Worm (Caenorhabditis elegans): ENCODE measurements around the gene F55C9.15.
A peak's percentile ranks its signal among the peaks of the same experiment; 100 is the strongest.

The F55C9.15 gene

DNA sequence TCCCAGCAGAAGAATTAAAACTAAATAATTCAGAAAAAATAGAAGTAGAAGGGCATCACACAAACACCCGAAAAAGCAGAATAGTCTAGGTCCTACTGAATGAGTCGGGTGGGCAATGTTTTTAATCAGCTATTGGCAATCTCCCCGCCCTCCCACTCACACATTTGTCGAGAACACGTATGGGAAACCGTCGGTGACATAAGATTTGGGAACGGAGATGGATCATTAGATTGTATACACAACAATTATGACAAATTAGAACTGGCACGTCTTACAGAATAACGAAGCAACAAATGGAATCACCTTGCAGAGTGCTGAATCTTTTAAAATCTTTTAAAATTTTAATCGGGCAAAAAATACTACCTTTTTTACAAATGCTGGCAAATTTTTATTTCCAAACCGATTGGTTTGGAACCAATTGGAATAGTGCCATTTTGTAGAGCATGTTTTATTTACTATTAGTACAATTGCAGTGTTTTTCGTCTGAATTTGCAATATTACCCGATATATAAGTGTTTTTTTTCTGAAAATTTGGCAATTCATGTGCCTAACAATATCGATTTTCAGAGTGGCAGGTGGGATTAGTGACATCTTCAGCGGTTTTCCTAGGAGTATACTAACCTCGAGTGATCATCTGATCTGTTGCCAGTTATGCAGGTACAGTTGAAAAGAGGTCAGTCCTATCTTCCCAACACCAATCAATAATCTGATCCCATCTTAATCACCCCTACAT lies 18.6 kb downstream of the F55C9.15 start, which contains the start of the genes F55C9.3 and fbxb-57:
F55C9.3 (minus strand) TSS at position 101 of the 733 bp plus-strand sequence.
fbxb-57 (plus strand) TSS at position 683 of the 733 bp plus-strand sequence.
- peak; percentile 69 for TF ChIP-seq elt-1 (tag; optimal IDR thresholded peaks at IDR 0.05; ENCODE audit: borderline replicate concordance, insufficient read depth)
- no peak for TF ChIP-seq nhr-237 (tag; optimal IDR thresholded peaks at IDR 0.05)

DNA sequence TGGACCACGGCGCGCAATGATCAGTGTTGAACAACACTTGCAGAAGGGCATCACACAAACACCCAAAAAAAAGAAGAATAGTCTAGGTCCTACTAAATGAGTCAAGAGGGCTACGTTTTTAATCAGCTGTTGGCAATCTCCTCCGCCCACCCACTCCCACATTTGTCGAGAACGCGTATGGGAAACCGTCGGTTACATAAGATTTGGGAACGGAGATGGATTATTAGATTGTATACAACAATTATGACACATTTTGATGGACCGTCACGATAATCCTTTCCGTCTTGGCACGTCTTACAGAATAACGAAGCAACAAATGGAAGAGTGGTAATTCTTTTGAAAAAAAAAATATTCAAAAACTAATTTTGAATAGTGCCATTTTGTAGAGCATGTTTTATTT lies 20.9 kb downstream of the F55C9.15 start:
- TF ChIP-seq nhr-2 (tag; optimal IDR thresholded peaks at IDR 0.05): peak; percentile 1
- TF ChIP-seq elt-1 (tag; optimal IDR thresholded peaks at IDR 0.05; ENCODE audit: borderline replicate concordance, insufficient read depth): peak; percentile 91
- TF ChIP-seq mab-5 (tag; optimal IDR thresholded peaks at IDR 0.05): no peak

- TF ChIP-seq lin-32 (GFP tag; optimal IDR thresholded peaks at IDR 0.05) (no peak), nhr-76 (tag; optimal IDR thresholded peaks at IDR 0.05) (no peak), ceh-83 (GFP tag; optimal IDR thresholded peaks at IDR 0.05) (no peak), cnd-1 (tag; optimal IDR thresholded peaks at IDR 0.05) (no peak), ztf-11 (tag; optimal IDR thresholded peaks at IDR 0.05) (no peak), bed-3 (GFP tag; optimal IDR thresholded peaks at IDR 0.05) (no peak), snpc-4 (tag; optimal IDR thresholded peaks at IDR 0.05) (no peak), mab-5 (tag; optimal IDR thresholded peaks at IDR 0.05) (no peak), tbx-8 (GFP tag; optimal IDR thresholded peaks at IDR 0.05) (no peak), pha-4 (tag; optimal IDR thresholded peaks at IDR 0.05) (no peak), lin-13 (tag; optimal IDR thresholded peaks at IDR 0.05) (no peak), flh-1 (GFP tag; optimal IDR thresholded peaks at IDR 0.05) (no peak), mep-1 (tag; optimal IDR thresholded peaks at IDR 0.05) (no peak), lsy-2 (tag; optimal IDR thresholded peaks at IDR 0.05) (no peak), elt-1 (tag; optimal IDR thresholded peaks at IDR 0.05; ENCODE audit: borderline replicate concordance, insufficient read depth) (no peak), sem-2 (GFP tag; optimal IDR thresholded peaks at IDR 0.05) (no peak), drap-1 (GFP tag; optimal IDR thresholded peaks at IDR 0.05) (no peak)
These were observed 24.5 kb downstream of the F55C9.15 start, which contains the start of gene fbxb-117 for ce11 chrV:19282314-19282713. Gene fbxb-117, plus strand, starts transcription at chrV:19282614.

- no peak for TF ChIP-seq ham-2 (GFP tag; optimal IDR thresholded peaks at IDR 0.05)
- no peak for TF ChIP-seq nhr-76 (tag; optimal IDR thresholded peaks at IDR 0.05)
- no peak for TF ChIP-seq snpc-4 (tag; optimal IDR thresholded peaks at IDR 0.05)
- TF ChIP-seq unc-120 (tag; optimal IDR thresholded peaks at IDR 0.05; ENCODE audit: poor library complexity, severe bottlenecking): no peak
- no peak for TF ChIP-seq flh-1 (GFP tag; optimal IDR thresholded peaks at IDR 0.05)
- no peak for TF ChIP-seq nhr-12 (tag; optimal IDR thresholded peaks at IDR 0.05)
- TF ChIP-seq mab-5 (tag; optimal IDR thresholded peaks at IDR 0.05): no peak
- TF ChIP-seq ces-1 (GFP tag; optimal IDR thresholded peaks at IDR 0.05): no peak
- TF ChIP-seq elt-3 (tag; optimal IDR thresholded peaks at IDR 0.05): no peak
- no peak for TF ChIP-seq ztf-11 (tag; optimal IDR thresholded peaks at IDR 0.05)
- TF ChIP-seq blmp-1 (tag; optimal IDR thresholded peaks at IDR 0.05): no peak
- TF ChIP-seq ceh-39 (tag; optimal IDR thresholded peaks at IDR 0.05): no peak
- no peak for TF ChIP-seq mep-1 (tag; optimal IDR thresholded peaks at IDR 0.05)
- no peak for TF ChIP-seq hlh-1 (tag; optimal IDR thresholded peaks at IDR 0.05)
- no peak for TF ChIP-seq unc-62 (GFP tag; optimal IDR thresholded peaks at IDR 0.05)
- no peak for TF ChIP-seq sem-2 (GFP tag; optimal IDR thresholded peaks at IDR 0.05)
- no peak for TF ChIP-seq tbx-8 (GFP tag; optimal IDR thresholded peaks at IDR 0.05)
- no peak for TF ChIP-seq sptf-1 (tag; optimal IDR thresholded peaks at IDR 0.05)
- no peak for TF ChIP-seq drap-1 (GFP tag; optimal IDR thresholded peaks at IDR 0.05)
These were observed 26.9 kb downstream of the F55C9.15 start, which contains the start of gene F21D9.8 for ce11 chrV:19279888-19280287. Gene F21D9.8, minus strand, starts transcription at chrV:19279988.

DNA sequence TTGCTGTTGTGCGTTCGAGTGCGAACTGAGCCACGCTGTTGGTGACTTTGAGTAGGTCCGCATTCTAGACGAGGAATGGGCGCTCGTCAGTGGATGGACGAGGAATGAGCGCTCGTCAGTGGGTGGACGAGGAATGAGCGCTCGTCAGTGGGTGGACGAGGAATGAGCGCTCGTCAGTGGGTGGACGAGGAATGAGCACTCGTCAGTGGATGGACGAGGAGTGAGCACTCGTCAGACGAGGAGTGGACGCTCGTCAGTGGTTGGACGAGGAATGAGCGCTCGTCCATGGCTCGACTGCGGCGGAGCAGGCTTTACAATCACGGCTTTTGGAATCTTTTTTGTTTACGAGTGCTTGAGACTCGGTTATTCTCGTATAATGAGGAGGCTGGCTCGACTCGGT lies 28.3 kb downstream of the F55C9.15 start:
- no peak for TF ChIP-seq hlh-1 (tag; optimal IDR thresholded peaks at IDR 0.05)
- no peak for TF ChIP-seq lin-13 (tag; optimal IDR thresholded peaks at IDR 0.05)
- TF ChIP-seq ztf-11 (tag; optimal IDR thresholded peaks at IDR 0.05): no peak
- no peak for TF ChIP-seq drap-1 (GFP tag; optimal IDR thresholded peaks at IDR 0.05)
- TF ChIP-seq cnd-1 (tag; optimal IDR thresholded peaks at IDR 0.05): no peak
- TF ChIP-seq sem-2 (GFP tag; optimal IDR thresholded peaks at IDR 0.05): no peak
- TF ChIP-seq nhr-2 (tag; optimal IDR thresholded peaks at IDR 0.05): no peak
- no peak for TF ChIP-seq tbx-8 (GFP tag; optimal IDR thresholded peaks at IDR 0.05)
- TF ChIP-seq pha-4 (tag; optimal IDR thresholded peaks at IDR 0.05): no peak
- no peak for TF ChIP-seq mls-2 (tag; optimal IDR thresholded peaks at IDR 0.05)
- no peak for TF ChIP-seq blmp-1 (tag; optimal IDR thresholded peaks at IDR 0.05)
- TF ChIP-seq ceh-83 (GFP tag; optimal IDR thresholded peaks at IDR 0.05): no peak
- TF ChIP-seq snpc-4 (tag; optimal IDR thresholded peaks at IDR 0.05): no peak
- no peak for TF ChIP-seq mep-1 (tag; optimal IDR thresholded peaks at IDR 0.05)
- no peak for TF ChIP-seq mab-5 (tag; optimal IDR thresholded peaks at IDR 0.05)
- no peak for TF ChIP-seq unc-62 (GFP tag; optimal IDR thresholded peaks at IDR 0.05)
- TF ChIP-seq flh-1 (GFP tag; optimal IDR thresholded peaks at IDR 0.05): no peak
- TF ChIP-seq sptf-1 (tag; optimal IDR thresholded peaks at IDR 0.05): no peak
